Fruit fly (Drosophila melanogaster) whole organism, embryonic: Measurements from ENCODE around the gene CG44271.

Source experiments
- CG11696 ChIP-seq: fragments of 200-800 bp; sonication (Bioruptor generic); IDR thresholded peaks from 2 replicates; pipeline ENCODE4 v1.3.6; 2022; ENCODE audit warnings: missing biosample characterization, missing genetic modification characterization
- CG11723 ChIP-seq: fragments of 200-800 bp; sonication (Bioruptor generic); optimal IDR thresholded peaks from 2 replicates; lab custom pipeline; 2017; ENCODE audit warnings: missing biosample characterization, mild to moderate bottlenecking, missing genetic modification characterization
- CG12942 ChIP-seq: fragments of 200-800 bp; sonication (Bioruptor generic); optimal IDR thresholded peaks from 3 replicates; lab custom pipeline; 2016; ENCODE audit warnings: missing biosample characterization, missing genetic modification characterization
- CG14441 ChIP-seq: fragments of 200-800 bp; sonication (Bioruptor generic); IDR thresholded peaks from 2 replicates; pipeline ENCODE4 v1.3.6; 2022; ENCODE audit warnings: missing biosample characterization, missing genetic modification characterization
- CG15011 ChIP-seq: fragments of 200-800 bp; sonication (Bioruptor generic); optimal IDR thresholded peaks from 3 replicates; lab custom pipeline; 2018; ENCODE audit warnings: missing biosample characterization, mild to moderate bottlenecking, missing genetic modification characterization
- CG15696 ChIP-seq: fragments of 200-800 bp; sonication (Bioruptor generic); optimal IDR thresholded peaks from 2 replicates; lab custom pipeline; 2019; ENCODE audit warnings: missing biosample characterization, mild to moderate bottlenecking, missing genetic modification characterization, moderate library complexity
- CG16779 ChIP-seq: fragments of 200-800 bp; sonication (Bioruptor generic); IDR thresholded peaks from 2 replicates; pipeline ENCODE4 v1.3.6; 2022; ENCODE audit warnings: missing biosample characterization, missing genetic modification characterization
- CG17359 ChIP-seq: fragments of 200-800 bp; sonication (Bioruptor generic); optimal IDR thresholded peaks from 3 replicates; lab custom pipeline; 2018; ENCODE audit warnings: missing biosample characterization, mild to moderate bottlenecking, missing genetic modification characterization, moderate library complexity
- CG17361 ChIP-seq: fragments of 200-800 bp; sonication (Bioruptor generic); IDR thresholded peaks from 3 replicates; pipeline ENCODE4 v1.3.6; 2022; ENCODE audit warnings: missing biosample characterization, missing genetic modification characterization
- CG2678 ChIP-seq: fragments of 200-800 bp; sonication (Bioruptor generic); optimal IDR thresholded peaks from 3 replicates; lab custom pipeline; 2019; ENCODE audit warnings: missing biosample characterization, mild to moderate bottlenecking, missing genetic modification characterization, moderate library complexity
- CG3407 ChIP-seq: fragments of 200-800 bp; sonication (Bioruptor generic); optimal IDR thresholded peaks from 2 replicates; lab custom pipeline; 2018; ENCODE audit warnings: missing biosample characterization, mild to moderate bottlenecking, missing genetic modification characterization
- CG5180 ChIP-seq: fragments of 200-800 bp; sonication (Bioruptor generic); optimal IDR thresholded peaks from 3 replicates; lab custom pipeline; 2017; ENCODE audit warnings: missing biosample characterization, missing genetic modification characterization, mild to moderate bottlenecking, moderate library complexity, missing genetic modification reagents
- CG7556 ChIP-seq: fragments of 200-800 bp; sonication (Bioruptor generic); optimal IDR thresholded peaks from 2 replicates; lab custom pipeline; 2017; ENCODE audit warnings: missing biosample characterization, mild to moderate bottlenecking, missing genetic modification characterization
- CG7839 ChIP-seq: fragments of 200-800 bp; sonication (Bioruptor generic); optimal IDR thresholded peaks from 3 replicates; lab custom pipeline; 2018; ENCODE audit warnings: missing biosample characterization, mild to moderate bottlenecking, missing genetic modification characterization, moderate library complexity
- CG8478 ChIP-seq: fragments of >200 bp; optimal IDR thresholded peaks from 2 replicates; lab custom pipeline; 2018
- Camta ChIP-seq: fragments of 200-800 bp; sonication (Bioruptor generic); optimal IDR thresholded peaks from 2 replicates; lab custom pipeline; 2016; ENCODE audit warnings: missing biosample characterization, missing genetic modification characterization
- CoRest ChIP-seq: fragments of 200-800 bp; sonication (Bioruptor generic); optimal IDR thresholded peaks from 3 replicates; lab custom pipeline; 2018; ENCODE audit warnings: missing biosample characterization, mild to moderate bottlenecking, missing genetic modification characterization, moderate library complexity
- D19B ChIP-seq: fragments of 200-800 bp; sonication (Bioruptor generic); optimal IDR thresholded peaks from 2 replicates; lab custom pipeline; 2017; ENCODE audit warnings: missing biosample characterization, mild to moderate bottlenecking, missing genetic modification characterization
- Deaf1 ChIP-seq: fragments of 200-800 bp; optimal IDR thresholded peaks from 3 replicates; lab custom pipeline; 2019; ENCODE audit warnings: missing biosample characterization, mild to moderate bottlenecking, missing genetic modification characterization, moderate library complexity
- E2f2 ChIP-seq: fragments of 200-800 bp; sonication (Bioruptor generic); IDR thresholded peaks from 2 replicates; pipeline ENCODE4 v1.3.6; 2022; ENCODE audit warnings: missing biosample characterization, missing genetic modification characterization
- Eip74EF ChIP-seq, 2 experiments: fragments of 200-800 bp in 1 of 2; fragments of >200 bp in 1 of 2; sonication (Bioruptor generic) in 1 of 2; optimal IDR thresholded peaks; 2 replicates each; lab custom pipeline; 2017 to 2019; ENCODE audit warnings: missing biosample characterization in 2 of 2, missing genetic modification characterization in 2 of 2, mild to moderate bottlenecking in 1 of 2, moderate library complexity in 1 of 2
- Ets65A ChIP-seq: fragments of 200-800 bp; sonication (Bioruptor generic); peaks from one replicate; lab custom pipeline; 2016; ENCODE audit warnings: missing biosample characterization, missing genetic modification characterization
- Fer2 ChIP-seq: fragments of 200-800 bp; sonication (Bioruptor generic); optimal IDR thresholded peaks from 2 replicates; lab custom pipeline; 2018; ENCODE audit warnings: missing biosample characterization, mild to moderate bottlenecking, missing genetic modification characterization, moderate library complexity
- H15 ChIP-seq: fragments of 200-800 bp; sonication (Bioruptor generic); IDR thresholded peaks from 3 replicates; pipeline ENCODE4 v1.3.6; 2022; ENCODE audit warnings: missing biosample characterization, missing genetic modification characterization
- HHEX ChIP-seq: fragments of 200-800 bp; sonication (Bioruptor generic); optimal IDR thresholded peaks from 3 replicates; lab custom pipeline; 2017; ENCODE audit warnings: missing biosample characterization, mild to moderate bottlenecking, missing genetic modification characterization, missing genetic modification reagents
- Hand ChIP-seq: fragments of 200-800 bp; sonication (Bioruptor generic); optimal IDR thresholded peaks from 2 replicates; lab custom pipeline; 2017; ENCODE audit warnings: mild to moderate bottlenecking, missing biosample characterization, missing genetic modification reagents, missing genetic modification characterization
- Hmx ChIP-seq: fragments of 200-800 bp; sonication (Bioruptor generic); optimal IDR thresholded peaks from 2 replicates; lab custom pipeline; 2016; ENCODE audit warnings: missing biosample characterization, missing genetic modification characterization
- Med ChIP-seq: fragments of 200-800 bp; sonication (Bioruptor generic); peaks from one replicate; lab custom pipeline; 2016; ENCODE audit warnings: missing biosample characterization, missing genetic modification characterization, mild to moderate bottlenecking, inconsistent platforms, moderate library complexity
- Oaz ChIP-seq: fragments of 200-800 bp; sonication (Bioruptor generic); IDR thresholded peaks from 2 replicates; pipeline ENCODE4 v1.3.6; 2022; ENCODE audit warnings: missing biosample characterization, missing genetic modification characterization
- Six4 ChIP-seq: fragments of 200-800 bp; sonication (Bioruptor generic); optimal IDR thresholded peaks from 2 replicates; lab custom pipeline; 2016; ENCODE audit warnings: missing biosample characterization, missing genetic modification characterization
- TFAM ChIP-seq: fragments of 200-800 bp; sonication (Bioruptor generic); optimal IDR thresholded peaks from 2 replicates; lab custom pipeline; 2017; ENCODE audit warnings: missing biosample characterization, missing genetic modification characterization, inconsistent platforms
- Xrp1 ChIP-seq: fragments of 200-800 bp; sonication (Bioruptor generic); IDR thresholded peaks from 2 replicates; pipeline ENCODE4 v1.3.6; 2022; ENCODE audit warnings: missing biosample characterization, missing genetic modification characterization
- az2 ChIP-seq: fragments of 200-800 bp; sonication (Bioruptor generic); optimal IDR thresholded peaks from 3 replicates; lab custom pipeline; 2016; ENCODE audit warnings: missing biosample characterization, missing genetic modification characterization
- bcd ChIP-seq: fragments of 200-800 bp; sonication (Bioruptor generic); optimal IDR thresholded peaks from 2 replicates; lab custom pipeline; 2017; ENCODE audit warnings: missing biosample characterization, mild to moderate bottlenecking, missing genetic modification characterization
- disco-r ChIP-seq: fragments of 200-800 bp; sonication (Bioruptor generic); optimal IDR thresholded peaks from 2 replicates; lab custom pipeline; 2016; ENCODE audit warnings: missing biosample characterization, missing genetic modification characterization
- ewg ChIP-seq: fragments of 200-800 bp; sonication (Bioruptor generic); optimal IDR thresholded peaks from 3 replicates; lab custom pipeline; 2017; ENCODE audit warnings: mild to moderate bottlenecking, missing biosample characterization, missing genetic modification reagents, missing genetic modification characterization
- gsb-n ChIP-seq: fragments of 200-800 bp; sonication (Bioruptor generic); optimal IDR thresholded peaks from 3 replicates; lab custom pipeline; 2018; ENCODE audit warnings: missing biosample characterization, mild to moderate bottlenecking, missing genetic modification characterization
- gt ChIP-seq: fragments of 200-800 bp; sonication (Bioruptor generic); IDR thresholded peaks from 2 replicates; pipeline ENCODE4 v1.3.6; 2022; ENCODE audit warnings: missing biosample characterization, missing genetic modification characterization
- ind ChIP-seq: fragments of 200-800 bp; sonication (Bioruptor generic); optimal IDR thresholded peaks from 3 replicates; lab custom pipeline; 2016; ENCODE audit warnings: missing biosample characterization, missing genetic modification characterization
- lab ChIP-seq: fragments of 200-800 bp; sonication (Bioruptor generic); optimal IDR thresholded peaks from 3 replicates; lab custom pipeline; 2017; ENCODE audit warnings: missing biosample characterization, missing genetic modification characterization, mild to moderate bottlenecking, moderate library complexity, missing genetic modification reagents
- mirr ChIP-seq: fragments of 200-800 bp; sonication (Bioruptor generic); optimal IDR thresholded peaks from 3 replicates; lab custom pipeline; 2018; ENCODE audit warnings: missing biosample characterization, mild to moderate bottlenecking, missing genetic modification characterization
- onecut ChIP-seq: fragments of 200-800 bp; sonication (Bioruptor generic); IDR thresholded peaks from 2 replicates; pipeline ENCODE4 v1.3.6; 2022; ENCODE audit warnings: missing biosample characterization, missing genetic modification characterization
- pita ChIP-seq: fragments of 200-800 bp; sonication (Bioruptor generic); optimal IDR thresholded peaks from 2 replicates; lab custom pipeline; 2017; ENCODE audit warnings: missing biosample characterization, mild to moderate bottlenecking, missing genetic modification characterization
- slbo ChIP-seq: fragments of 200-800 bp; sonication (Bioruptor generic); IDR thresholded peaks from 2 replicates; pipeline ENCODE4 v1.3.6; 2022; ENCODE audit warnings: missing biosample characterization, missing genetic modification characterization
- stc ChIP-seq: fragments of 200-800 bp; sonication (Bioruptor generic); IDR thresholded peaks from 2 replicates; pipeline ENCODE4 v1.3.6; 2022; ENCODE audit warnings: missing biosample characterization, missing genetic modification characterization
- stwl ChIP-seq: fragments of 200-800 bp; sonication (Bioruptor generic); optimal IDR thresholded peaks from 3 replicates; lab custom pipeline; 2018; ENCODE audit warnings: missing biosample characterization, mild to moderate bottlenecking, missing genetic modification characterization, moderate library complexity
- ttk ChIP-seq: fragments of 200-800 bp; sonication (Bioruptor generic); IDR thresholded peaks from 2 replicates; pipeline ENCODE4 v2.1.2; 2022; ENCODE audit warnings: missing biosample characterization, missing genetic modification characterization
- usp ChIP-seq: fragments of >200 bp; optimal IDR thresholded peaks from 2 replicates; lab custom pipeline; 2017; ENCODE audit warnings: missing biosample characterization, missing genetic modification characterization
- yki ChIP-seq: fragments of >200 bp; optimal IDR thresholded peaks from 3 replicates; lab custom pipeline; 2018

CG44271 gene

dm6 chr2L:6787973-6788368, 40.3 kb upstream of the CG44271 start (continued):
- TF ChIP-seq CG7556 (GFP tag; lab: Kevin White, UChicago) (peak; percentile 61), onecut (GFP tag; lab: Robert Waterston, UW) (no peak), CG15696 (tag; lab: Kevin White, UChicago) (no peak), CG2678 (tag; lab: Kevin White, UChicago) (peak; percentile 70), Med (peak; percentile 90), CG17361 (peak; percentile 63; the same call in 2 of the 3 replicates), TFAM (GFP tag; lab: Kevin White, UChicago) (no peak), HHEX (GFP tag; lab: Kevin White, UChicago) (peak; percentile 43), Xrp1 (GFP tag; lab: Robert Waterston, UW) (peak; percentile 75), Fer2 (tag; lab: Kevin White, UChicago) (no peak), mirr (GFP tag; lab: Kevin White, UChicago) (no peak), Ets65A (GFP tag; lab: Kevin White, UChicago) (peak; percentile 91), stwl (tag; lab: Kevin White, UChicago) (no peak), CG7839 (tag; lab: Kevin White, UChicago) (peak; percentile 71), CG15011 (GFP tag; lab: Kevin White, UChicago) (peak; percentile 30), stc (GFP tag; lab: Robert Waterston, UW) (peak; percentile 34; the same call in 1 of the 2 replicates), bcd (GFP tag; lab: Kevin White, UChicago) (peak; percentile 52), usp (GFP tag; lab: Kevin White, UChicago) (no peak), CoRest (peak; percentile 57), CG5180 (GFP tag; lab: Kevin White, UChicago) (no peak), D19B (GFP tag; lab: Kevin White, UChicago) (no peak), Hand (no peak), ind (GFP tag; lab: Kevin White, UChicago) (peak; percentile 52), pita (no peak)
- TF ChIP-seq, all 482 proteins: peak for 210

dm6 chr2L:6787029-6787972, 39.6 kb upstream of the CG44271 start:
- TF ChIP-seq E2f2 (GFP tag; lab: Robert Waterston, UW) (peak; percentile 63), CG11696 (GFP tag; lab: Robert Waterston, UW) (peak; percentile 96), disco-r (GFP tag; lab: Kevin White, UChicago) (peak; percentile 96), CG8478 (lab: Kevin White, UChicago) (peak; percentile 21), gt (GFP tag; lab: Robert Waterston, UW) (peak; percentile 74), Camta (GFP tag; lab: Kevin White, UChicago) (peak; percentile 97), CG17359 (tag; lab: Kevin White, UChicago) (peak; percentile 90), lab (peak; percentile 93), CG3407 (GFP tag; lab: Kevin White, UChicago) (peak; percentile 91), CG12942 (peak; percentile 93), az2 (GFP tag; lab: Kevin White, UChicago) (peak; percentile 96), Six4 (GFP tag; lab: Kevin White, UChicago) (peak; percentile 97), Eip74EF (GFP tag; optimal IDR thresholded peaks at IDR 0.05; lab: Kevin White, UChicago) (peak in 1 of 2 experiments; percentile 96), Deaf1 (tag; lab: Kevin White, UChicago) (peak; percentile 75), slbo (peak; percentile 90), H15 (GFP tag; lab: Robert Waterston, UW) (peak; percentile 75), gsb-n (tag; lab: Kevin White, UChicago) (peak; percentile 89), CG16779 (peak; percentile 61), Oaz (GFP tag; lab: Robert Waterston, UW) (peak; percentile 76), CG14441 (GFP tag; lab: Robert Waterston, UW) (peak; percentile 81), ttk (GFP tag; lab: Robert Waterston, UW) (peak; percentile 74), yki (peak; percentile 29), ewg (GFP tag; lab: Kevin White, UChicago) (peak; percentile 84), CG11723 (GFP tag; lab: Kevin White, UChicago) (peak; percentile 95), Hmx (GFP tag; lab: Kevin White, UChicago) (peak; percentile 93)
